Worm (Caenorhabditis elegans): Measurements from ENCODE around the gene R10H1.1.

Gene R10H1.1

ce11 chrII:7528210-7528609, 34.0 kb downstream of the R10H1.1 start (continued):
- peak; percentile 69; the same call in 1 of the 2 replicates for TF ChIP-seq C06A6.2 (GFP tag; conservative IDR thresholded peaks at IDR 0.05)
- TF ChIP-seq ztf-6 (GFP tag; IDR thresholded peaks at IDR 0.05) = no peak
- no peak for TF ChIP-seq ztf-18 (tag; optimal IDR thresholded peaks at IDR 0.05)
- TF ChIP-seq pbrm-1 (GFP tag; IDR thresholded peaks at IDR 0.05) = 0 out of 2 replicates have a peak, but pooled peaks have one; percentile 23
- no peak for TF ChIP-seq mxl-1 (tag; optimal IDR thresholded peaks at IDR 0.05)
- TF ChIP-seq B0019.2 (GFP tag; conservative IDR thresholded peaks at IDR 0.05) = no peak
- no peak for TF ChIP-seq Y79H2A.3 (GFP tag; conservative IDR thresholded peaks at IDR 0.05)
- TF ChIP-seq efl-1 (GFP tag; optimal IDR thresholded peaks at IDR 0.05) = no peak
- no peak for TF ChIP-seq ztf-25 (GFP tag; IDR thresholded peaks at IDR 0.05)
- TF ChIP-seq tbp1 (GFP tag; optimal IDR thresholded peaks at IDR 0.05) = no peak
- TF ChIP-seq egl-44 (GFP tag; IDR thresholded peaks at IDR 0.05) = peak; percentile 46; the same call in 1 of the 2 replicates
- peak; percentile 20 for TF ChIP-seq somi-1 (GFP tag; optimal IDR thresholded peaks at IDR 0.05)
- TF ChIP-seq B0336.3 (GFP tag; IDR thresholded peaks at IDR 0.05) = no peak
- TF ChIP-seq fkh-3 (tag; optimal IDR thresholded peaks at IDR 0.05) = no peak
- no peak for TF ChIP-seq egl-18 (GFP tag; IDR thresholded peaks at IDR 0.05)
- TF ChIP-seq F57A8.1 (GFP tag; optimal IDR thresholded peaks at IDR 0.05) = no peak
- no peak for TF ChIP-seq athp-1 (tag; optimal IDR thresholded peaks at IDR 0.05)
- no peak for TF ChIP-seq nfya-1 (tag; optimal IDR thresholded peaks at IDR 0.05; ENCODE audit: borderline replicate concordance, insufficient read depth)
- no peak for TF ChIP-seq snpc-1.3 (tag; optimal IDR thresholded peaks at IDR 0.05; ENCODE audit: insufficient read depth)
- no peak for TF ChIP-seq dpff-1 (tag; optimal IDR thresholded peaks at IDR 0.05)
- no peak for TF ChIP-seq nfya-2 (GFP tag; IDR thresholded peaks at IDR 0.05)
- no peak for TF ChIP-seq mel-28 (tag; optimal IDR thresholded peaks at IDR 0.05; ENCODE audit: borderline replicate concordance)
- no peak for TF ChIP-seq nhr-120 (GFP tag; IDR thresholded peaks at IDR 0.05)
- no peak for TF ChIP-seq cebp-2 (GFP tag; IDR thresholded peaks at IDR 0.05)
- no peak for TF ChIP-seq ekl-4 (GFP tag; IDR thresholded peaks at IDR 0.05)
- TF ChIP-seq ceh-79 (tag; optimal IDR thresholded peaks at IDR 0.05) = no peak
- no peak for TF ChIP-seq bed-1 (GFP tag; IDR thresholded peaks at IDR 0.05)
- TF ChIP-seq lin-40 (tag; optimal IDR thresholded peaks at IDR 0.05) = no peak
- TF ChIP-seq hrde-1 (tag; optimal IDR thresholded peaks at IDR 0.05; ENCODE audit: borderline replicate concordance) = no peak
- TF ChIP-seq lin-26 (GFP tag; IDR thresholded peaks at IDR 0.05) = no peak
- no peak for TF ChIP-seq lir-1 (GFP tag; conservative IDR thresholded peaks at IDR 0.05)
- no peak for TF ChIP-seq ama-1 (optimal IDR thresholded peaks at IDR 0.05)
- TF ChIP-seq ama-1 (GFP tag; optimal IDR thresholded peaks at IDR 0.05) = no peak
- TF ChIP-seq nhr-80 (tag; optimal IDR thresholded peaks at IDR 0.05) = peak; percentile 67
- no peak for TF ChIP-seq F49E8.2 (tag; optimal IDR thresholded peaks at IDR 0.05; ENCODE audit: insufficient read depth)
- peak; percentile 72 for TF ChIP-seq chd-7 (tag; optimal IDR thresholded peaks at IDR 0.05)
- TF ChIP-seq aptf-2 (GFP tag; conservative IDR thresholded peaks at IDR 0.05) = no peak

- TF ChIP-seq K12H6.12 (tag; optimal IDR thresholded peaks at IDR 0.05) = peak; percentile 86
- peak; percentile 55 for TF ChIP-seq tbp1 (GFP tag; optimal IDR thresholded peaks at IDR 0.05)
- no peak for TF ChIP-seq tbx-9 (tag; optimal IDR thresholded peaks at IDR 0.05; ENCODE audit: borderline replicate concordance)
- TF ChIP-seq lin-40 (tag; optimal IDR thresholded peaks at IDR 0.05) = peak; percentile 94
- no peak for TF ChIP-seq madf-8 (GFP tag; conservative IDR thresholded peaks at IDR 0.05)
- no peak for TF ChIP-seq F57A8.1 (GFP tag; optimal IDR thresholded peaks at IDR 0.05)
- peak; percentile 31 for TF ChIP-seq B0035.1 (tag; optimal IDR thresholded peaks at IDR 0.05)
- no peak for TF ChIP-seq Y53F4B.3 (GFP tag; IDR thresholded peaks at IDR 0.05)
- TF ChIP-seq Y67H2A.10 (GFP tag; conservative IDR thresholded peaks at IDR 0.05) = no peak
- peak; percentile 92 for TF ChIP-seq ztf-26 (tag; optimal IDR thresholded peaks at IDR 0.05)
- no peak for TF ChIP-seq F57C9.4 (tag; optimal IDR thresholded peaks at IDR 0.05)
- peak; percentile 50 for TF ChIP-seq ceh-27 (GFP tag; optimal IDR thresholded peaks at IDR 0.05)
- no peak for TF ChIP-seq nfya-1 (tag; optimal IDR thresholded peaks at IDR 0.05; ENCODE audit: borderline replicate concordance, insufficient read depth)
- peak; percentile 86 for TF ChIP-seq C06A6.2 (GFP tag; conservative IDR thresholded peaks at IDR 0.05)
- TF ChIP-seq hlh-26 (GFP tag; conservative IDR thresholded peaks at IDR 0.05) = no peak
- TF ChIP-seq pbrm-1 (GFP tag; IDR thresholded peaks at IDR 0.05) = no peak
- no peak for TF ChIP-seq dpff-1 (tag; optimal IDR thresholded peaks at IDR 0.05)
- no peak for TF ChIP-seq snpc-1.1 (tag; optimal IDR thresholded peaks at IDR 0.05; ENCODE audit: insufficient read depth)
These were observed 34.9 kb downstream of the R10H1.1 start, which contains the start of gene ZK1290.5 for ce11 chrII:7529078-7529683. Gene ZK1290.5 (plus strand): TSS chrII:7529643.
